Worm (Caenorhabditis elegans): ENCODE data around the gene srr-1.
A peak's percentile ranks its signal among the peaks of the same experiment; 100 is the strongest.

srr-1 gene

ce11 chrV:13085917-13086552, 32.5 kb upstream of the srr-1 start:
- no peak for TF ChIP-seq pax-1 (tag; optimal IDR thresholded peaks at IDR 0.05)
- no peak for TF ChIP-seq zip-5 (tag; optimal IDR thresholded peaks at IDR 0.05)
- no peak for TF ChIP-seq pha-2 (tag; optimal IDR thresholded peaks at IDR 0.05)
- TF ChIP-seq che-1 (tag; optimal IDR thresholded peaks at IDR 0.05), result no peak
- TF ChIP-seq ttx-3 (tag; optimal IDR thresholded peaks at IDR 0.05), result no peak
- no peak for TF ChIP-seq gmeb-2 (tag; optimal IDR thresholded peaks at IDR 0.05)
- TF ChIP-seq fkh-6 (tag; optimal IDR thresholded peaks at IDR 0.05), result no peak
- TF ChIP-seq sox-4 (tag; optimal IDR thresholded peaks at IDR 0.05), result no peak
- no peak for TF ChIP-seq ceh-48 (tag; optimal IDR thresholded peaks at IDR 0.05)
- no peak for TF ChIP-seq dmd-4 (tag; optimal IDR thresholded peaks at IDR 0.05; ENCODE audit: borderline replicate concordance)
- TF ChIP-seq nhr-11 (tag; optimal IDR thresholded peaks at IDR 0.05), result no peak
- TF ChIP-seq madf-2 (tag; optimal IDR thresholded peaks at IDR 0.05), result no peak
- no peak for TF ChIP-seq eyg-1 (tag; optimal IDR thresholded peaks at IDR 0.05)
- no peak for TF ChIP-seq Y22D7AL.16 (tag; optimal IDR thresholded peaks at IDR 0.05)
- peak; percentile 28 for TF ChIP-seq C08G9.2 (tag; optimal IDR thresholded peaks at IDR 0.05)
- no peak for TF ChIP-seq tbx-7 (tag; optimal IDR thresholded peaks at IDR 0.05)
- TF ChIP-seq pqm-1 (tag; optimal IDR thresholded peaks at IDR 0.05), result no peak
- TF ChIP-seq ceh-6 (GFP tag; optimal IDR thresholded peaks at IDR 0.05), result no peak
- TF ChIP-seq hlh-6 (tag; optimal IDR thresholded peaks at IDR 0.05), result no peak
- peak; percentile 14 for TF ChIP-seq ref-2 (tag; optimal IDR thresholded peaks at IDR 0.05)
- TF ChIP-seq ceh-9 (tag; optimal IDR thresholded peaks at IDR 0.05), result no peak
- TF ChIP-seq pros-1 (tag; optimal IDR thresholded peaks at IDR 0.05), result no peak
- TF ChIP-seq ceh-45 (GFP tag; IDR thresholded peaks at IDR 0.05), result no peak
- no peak for TF ChIP-seq hlh-13 (GFP tag; optimal IDR thresholded peaks at IDR 0.05)
- no peak for TF ChIP-seq sdc-2 (tag; optimal IDR thresholded peaks at IDR 0.05)
- TF ChIP-seq pha-4 (tag; optimal IDR thresholded peaks at IDR 0.05), result no peak
- TF ChIP-seq ahr-1 (tag; optimal IDR thresholded peaks at IDR 0.05), result no peak
- TF ChIP-seq ceh-14 (tag; optimal IDR thresholded peaks at IDR 0.05), result peak; percentile 6
- TF ChIP-seq fax-1 (tag; optimal IDR thresholded peaks at IDR 0.05), result no peak
- TF ChIP-seq odd-2 (tag; optimal IDR thresholded peaks at IDR 0.05), result no peak
- TF ChIP-seq ceh-34 (tag; optimal IDR thresholded peaks at IDR 0.05), result peak; percentile 48
- no peak for TF ChIP-seq hlh-15 (tag; optimal IDR thresholded peaks at IDR 0.05)
- no peak for TF ChIP-seq C38D4.7 (GFP tag; optimal IDR thresholded peaks at IDR 0.05)
- no peak for TF ChIP-seq K02D7.2 (tag; optimal IDR thresholded peaks at IDR 0.05)
- no peak for TF ChIP-seq pat-9 (tag; optimal IDR thresholded peaks at IDR 0.05)
- TF ChIP-seq ceh-24 (tag; optimal IDR thresholded peaks at IDR 0.05), result no peak
- no peak for TF ChIP-seq pag-3 (tag; optimal IDR thresholded peaks at IDR 0.05; ENCODE audit: borderline replicate concordance)
- no peak for TF ChIP-seq fkh-10 (GFP tag; optimal IDR thresholded peaks at IDR 0.05)
- TF ChIP-seq unc-86 (tag; optimal IDR thresholded peaks at IDR 0.05), result no peak
- TF ChIP-seq ceh-18 (tag; optimal IDR thresholded peaks at IDR 0.05), result peak; percentile 91
- no peak for TF ChIP-seq elt-4 (tag; optimal IDR thresholded peaks at IDR 0.05)
- peak; percentile 51 for TF ChIP-seq F13H6.1 (tag; optimal IDR thresholded peaks at IDR 0.05)
- no peak for TF ChIP-seq lin-11 (tag; optimal IDR thresholded peaks at IDR 0.05)
- peak; percentile 66 for TF ChIP-seq nfya-1 (tag; optimal IDR thresholded peaks at IDR 0.05)
- TF ChIP-seq ets-4 (tag; optimal IDR thresholded peaks at IDR 0.05), result no peak
- TF ChIP-seq rnt-1 (tag; optimal IDR thresholded peaks at IDR 0.05), result peak; percentile 54
- TF ChIP-seq ceh-22 (tag; optimal IDR thresholded peaks at IDR 0.05), result no peak
- TF ChIP-seq K09A11.1 (tag; optimal IDR thresholded peaks at IDR 0.05; ENCODE audit: insufficient read depth), result no peak
- peak; percentile 24 for TF ChIP-seq unc-42 (tag; optimal IDR thresholded peaks at IDR 0.05)
- TF ChIP-seq unc-3 (GFP tag; conservative IDR thresholded peaks at IDR 0.05), result no peak
- TF ChIP-seq unc-3 (tag; optimal IDR thresholded peaks at IDR 0.05), result no peak
- no peak for TF ChIP-seq ceh-2 (tag; optimal IDR thresholded peaks at IDR 0.05)
- no peak for TF ChIP-seq nhr-232 (tag; optimal IDR thresholded peaks at IDR 0.05)
